Worm (Caenorhabditis elegans) whole organism, young adult: ENCODE measurements around the gene adm-2.

Source experiments
- Y56A3A.18 ChIP-seq: fragments of 200-800 bp; sonication (Bioruptor generic); IDR thresholded peaks from 2 replicates; pipeline ENCODE4 v1.3.6; 2022; ENCODE audit warnings: missing genetic modification reagents, missing genetic modification characterization, missing compliant biosample characterization
- gei-17 ChIP-seq: fragments of 200-800 bp; sonication (Bioruptor generic); optimal IDR thresholded peaks from 2 replicates; lab custom pipeline; 2018; ENCODE audit warnings: mild to moderate bottlenecking, missing genetic modification characterization, missing compliant biosample characterization
- him-1 ChIP-seq: sonication (generic microtip); optimal IDR thresholded peaks from 2 replicates; lab custom pipeline; 2016; ENCODE audit warnings: missing genotype, missing genetic modification reagents, missing genetic modification characterization, missing compliant biosample characterization
- lag-1 ChIP-seq: fragments of 200-800 bp; sonication (Bioruptor generic); IDR thresholded peaks from 2 replicates; pipeline ENCODE4 v1.3.6; 2022; ENCODE audit warnings: missing genetic modification reagents, missing genetic modification characterization, missing compliant biosample characterization
- nhr-27 ChIP-seq: fragments of 200-800 bp; sonication (Bioruptor generic); optimal IDR thresholded peaks from 2 replicates; lab custom pipeline; 2018; ENCODE audit warnings: mild to moderate bottlenecking, missing genetic modification characterization, moderate library complexity, missing compliant biosample characterization

DNA sequence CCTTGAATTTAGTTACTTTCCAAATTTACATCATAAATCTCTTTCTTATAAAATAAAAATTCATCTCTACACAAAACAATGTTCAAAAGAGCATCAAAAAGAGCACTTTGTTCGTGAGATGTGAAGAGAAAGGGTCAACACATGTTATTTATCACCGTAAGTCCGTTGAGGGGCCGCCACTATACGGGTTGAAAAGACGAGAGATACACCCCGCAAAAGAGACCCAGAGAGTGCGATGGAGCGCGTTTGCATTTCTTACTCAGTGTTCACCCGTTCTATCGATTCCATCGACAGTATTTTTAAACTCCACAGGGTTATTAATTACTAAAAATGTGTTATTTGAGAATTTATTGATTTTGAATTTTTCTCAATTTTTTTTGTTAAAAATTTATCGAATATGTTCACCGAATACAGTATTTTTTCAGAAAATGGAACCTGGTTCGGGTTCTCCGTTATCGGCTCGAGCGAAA, 39.2 kb downstream of the adm-2 start, which contains the start of gene pix-1:
- TF ChIP-seq gei-17 (GFP tag; lab: Kevin White, UChicago) = no peak
- TF ChIP-seq Y56A3A.18 (GFP tag; lab: Robert Waterston, UW) = no peak
- no peak for TF ChIP-seq nhr-27 (tag; lab: Kevin White, UChicago)
- no peak for TF ChIP-seq lag-1 (GFP tag; lab: Robert Waterston, UW)
- no peak for TF ChIP-seq him-1 (tag; lab: Kevin White, UChicago)
